Worm (Caenorhabditis elegans) whole organism, L4/young adult: ENCODE data around the gene Y82E9BR.9.
"Not testable (repeated sequence)": the region's sequence is repeated elsewhere in the genome, so short reads cannot be mapped to it uniquely, and the experiment has no call there.

ENCODE experiments used
- W03F9.2 ChIP-seq: fragments of 150-350 bp; optimal IDR thresholded peaks from 2 replicates; lab custom pipeline; 2014; ENCODE audit warnings: missing biosample characterization, missing genetic modification characterization
- dao-5 ChIP-seq: sonication (generic microtip); optimal IDR thresholded peaks from 2 replicates; lab custom pipeline; 2016; ENCODE audit warnings: missing genotype, missing genetic modification characterization, moderate library complexity, missing compliant biosample characterization
- him-1 ChIP-seq: sonication (generic microtip); optimal IDR thresholded peaks from 2 replicates; lab custom pipeline; 2016; ENCODE audit warnings: missing genotype, missing genetic modification reagents, missing genetic modification characterization, missing compliant biosample characterization

Y82E9BR.9 gene

ce11 chrIII:1383483-1383882 is 23.9 kb upstream of the Y82E9BR.9 start:
- TF ChIP-seq him-1 (tag; lab: Kevin White, UChicago) (no peak), dao-5 (tag; lab: Kevin White, UChicago) (no peak), W03F9.2 (tag; lab: Kevin White, UChicago) (no peak)

- TF ChIP-seq W03F9.2 (tag; lab: Kevin White, UChicago): no peak
Measured at ce11 chrIII:1380535-1381274, 21.1 kb upstream of the Y82E9BR.9 start, which contains the start of the genes pals-21 and Y82E9BR.6. Gene pals-21, minus strand, starts transcription at chrIII:1380635. Gene Y82E9BR.6, plus strand, starts transcription at chrIII:1381224.

- TF ChIP-seq W03F9.2, dao-5, him-1 (tag; lab: Kevin White, UChicago): not testable (repeated sequence)
Measured at ce11 chrIII:1377903-1378302, 18.3 kb upstream of the Y82E9BR.9 start, which contains the start of gene pals-40. Gene pals-40, minus strand, starts transcription at chrIII:1378003.

ce11 chrIII:1375491-1375890 is 15.9 kb upstream of the Y82E9BR.9 start, which contains the start of gene Y82E9BR.10:
Gene Y82E9BR.10, minus strand, starts transcription at chrIII:1375591.
- TF ChIP-seq W03F9.2, him-1, dao-5 (tag; lab: Kevin White, UChicago): not testable (repeated sequence)

ce11 chrIII:1374355-1374807 is 14.8 kb upstream of the Y82E9BR.9 start, which contains the start of gene Y82E9BR.20:
Gene Y82E9BR.20, plus strand, starts transcription at chrIII:1374405.
- no peak for TF ChIP-seq W03F9.2 (tag; lab: Kevin White, UChicago)
- no peak for TF ChIP-seq dao-5 (tag; lab: Kevin White, UChicago)
- no peak for TF ChIP-seq him-1 (tag; lab: Kevin White, UChicago)

- TF ChIP-seq W03F9.2 (tag; lab: Kevin White, UChicago) (no peak), dao-5 (tag; lab: Kevin White, UChicago) (no peak), him-1 (tag; lab: Kevin White, UChicago) (no peak)
Measured at ce11 chrIII:1372563-1372962, 13.0 kb upstream of the Y82E9BR.9 start.

- not testable (repeated sequence) for TF ChIP-seq him-1, W03F9.2, dao-5 (tag; lab: Kevin White, UChicago)
Measured at ce11 chrIII:1357973-1358372, 1.6 kb downstream of the Y82E9BR.9 start, which contains the start of gene Y82E9BR.8. Gene Y82E9BR.8, minus strand, starts transcription at chrIII:1358073.

- TF ChIP-seq dao-5 (tag; lab: Kevin White, UChicago) (no peak), W03F9.2 (tag; lab: Kevin White, UChicago) (no peak), him-1 (tag; lab: Kevin White, UChicago) (no peak)
Measured at ce11 chrIII:1355320-1355719, 4.2 kb downstream of the Y82E9BR.9 start, which contains the start of gene Y82E9BL.1. Gene Y82E9BL.1, minus strand, starts transcription at chrIII:1355420.

ce11 chrIII:1354523-1354922 is 5.0 kb downstream of the Y82E9BR.9 start:
- no peak for TF ChIP-seq him-1 (tag; lab: Kevin White, UChicago)
- TF ChIP-seq dao-5 (tag; lab: Kevin White, UChicago): no peak
- TF ChIP-seq W03F9.2 (tag; lab: Kevin White, UChicago): no peak

ce11 chrIII:1350745-1351144 is 8.8 kb downstream of the Y82E9BR.9 start, which contains the start of gene Y82E9BL.3:
Gene Y82E9BL.3, minus strand, starts transcription at chrIII:1350845.
- no peak for TF ChIP-seq W03F9.2 (tag; lab: Kevin White, UChicago)

ce11 chrIII:1349313-1349712 is 10.3 kb downstream of the Y82E9BR.9 start, which contains the start of gene fbxa-25:
Gene fbxa-25, minus strand, starts transcription at chrIII:1349450.
- TF ChIP-seq dao-5 (tag; lab: Kevin White, UChicago): no peak
- no peak for TF ChIP-seq W03F9.2 (tag; lab: Kevin White, UChicago)
- no peak for TF ChIP-seq him-1 (tag; lab: Kevin White, UChicago)

- TF ChIP-seq dao-5 (tag; lab: Kevin White, UChicago): no peak
- TF ChIP-seq W03F9.2 (tag; lab: Kevin White, UChicago): no peak
- TF ChIP-seq him-1 (tag; lab: Kevin White, UChicago): no peak
Measured at ce11 chrIII:1347539-1347938, 12.0 kb downstream of the Y82E9BR.9 start, which contains the start of gene Y82E9BL.5. Gene Y82E9BL.5, minus strand, starts transcription at chrIII:1347639.

- TF ChIP-seq him-1 (tag; lab: Kevin White, UChicago) (no peak), W03F9.2 (tag; lab: Kevin White, UChicago) (no peak), dao-5 (tag; lab: Kevin White, UChicago) (no peak)
Measured at ce11 chrIII:1347003-1347402, 12.6 kb downstream of the Y82E9BR.9 start.
